Worm (Caenorhabditis elegans) whole organism, late embryonic: ENCODE results near the gene pwp-1.

Experiments
- C08G9.2 ChIP-seq: sonication (generic microtip); optimal IDR thresholded peaks from 2 replicates; lab custom pipeline; 2016; ENCODE audit warnings: mild to moderate bottlenecking, missing genetic modification characterization, moderate library complexity, missing compliant biosample characterization
- C38D4.7 ChIP-seq: fragments of 200-800 bp; sonication (Bioruptor generic); optimal IDR thresholded peaks from 2 replicates; lab custom pipeline; 2018; ENCODE audit warnings: mild to moderate bottlenecking, missing genetic modification characterization, moderate library complexity, missing compliant biosample characterization
- Y22D7AL.16 ChIP-seq: sonication (generic microtip); optimal IDR thresholded peaks from 2 replicates; lab custom pipeline; 2016; ENCODE audit warnings: missing genetic modification characterization, missing compliant biosample characterization
- ahr-1 ChIP-seq: sonication (generic microtip); optimal IDR thresholded peaks from 2 replicates; lab custom pipeline; 2016; ENCODE audit warnings: missing genetic modification characterization, missing compliant biosample characterization
- ama-1 ChIP-seq: fragments of 150-350 bp; optimal IDR thresholded peaks from 2 replicates; lab custom pipeline; 2014
- ceh-14 ChIP-seq: sonication (generic microtip); optimal IDR thresholded peaks from 2 replicates; lab custom pipeline; 2016; ENCODE audit warnings: missing genotype, missing genetic modification characterization, missing compliant biosample characterization
- ceh-18 ChIP-seq: sonication (generic microtip); optimal IDR thresholded peaks from 2 replicates; lab custom pipeline; 2016; ENCODE audit warnings: missing genetic modification characterization, missing compliant biosample characterization
- ceh-22 ChIP-seq: sonication (generic microtip); optimal IDR thresholded peaks from 2 replicates; lab custom pipeline; 2017; ENCODE audit warnings: missing biosample characterization, missing genetic modification characterization
- ceh-24 ChIP-seq: sonication (generic microtip); optimal IDR thresholded peaks from 2 replicates; lab custom pipeline; 2016; ENCODE audit warnings: mild to moderate bottlenecking, missing genetic modification characterization, missing compliant biosample characterization
- ceh-30 ChIP-seq: fragments of 150-350 bp; optimal IDR thresholded peaks from 2 replicates; lab custom pipeline; 2014; ENCODE audit warnings: missing biosample characterization, missing genetic modification characterization
- ceh-31 ChIP-seq: sonication (generic microtip); optimal IDR thresholded peaks from 2 replicates; lab custom pipeline; 2016; ENCODE audit warnings: missing genetic modification characterization, missing compliant biosample characterization
- ceh-34 ChIP-seq: sonication (generic microtip); optimal IDR thresholded peaks from 2 replicates; lab custom pipeline; 2016; ENCODE audit warnings: mild to moderate bottlenecking, missing genetic modification characterization, missing compliant biosample characterization
- ceh-48 ChIP-seq: sonication (generic microtip); optimal IDR thresholded peaks from 2 replicates; lab custom pipeline; 2016; ENCODE audit warnings: missing genetic modification characterization, inconsistent platforms, missing compliant biosample characterization
- ceh-6 ChIP-seq: fragments of 200-800 bp; sonication (Bioruptor generic); optimal IDR thresholded peaks from 2 replicates; lab custom pipeline; 2018; ENCODE audit warnings: mild to moderate bottlenecking, missing genetic modification characterization, missing compliant biosample characterization
- ceh-9 ChIP-seq: sonication (generic microtip); optimal IDR thresholded peaks from 2 replicates; lab custom pipeline; 2016; ENCODE audit warnings: mild to moderate bottlenecking, missing genetic modification characterization, inconsistent platforms, missing compliant biosample characterization
- che-1 ChIP-seq: sonication (generic microtip); optimal IDR thresholded peaks from 2 replicates; lab custom pipeline; 2016; ENCODE audit warnings: mild to moderate bottlenecking, missing genetic modification characterization, missing compliant biosample characterization
- dmd-4 ChIP-seq: sonication (generic microtip); optimal IDR thresholded peaks from 2 replicates; lab custom pipeline; 2016; ENCODE audit warnings: borderline replicate concordance, missing genetic modification characterization, missing compliant biosample characterization
- dve-1 ChIP-seq: sonication (generic microtip); optimal IDR thresholded peaks from 2 replicates; lab custom pipeline; 2017; ENCODE audit warnings: antibody characterized with exemption, mild to moderate bottlenecking, missing genetic modification characterization, missing compliant biosample characterization
- ets-4 ChIP-seq: sonication (generic microtip); optimal IDR thresholded peaks from 2 replicates; lab custom pipeline; 2016; ENCODE audit warnings: missing genetic modification characterization, missing compliant biosample characterization
- eyg-1 ChIP-seq: sonication (generic microtip); optimal IDR thresholded peaks from 2 replicates; lab custom pipeline; 2016; ENCODE audit warnings: missing genotype, missing genetic modification characterization, missing compliant biosample characterization
- fax-1 ChIP-seq: sonication (generic microtip); optimal IDR thresholded peaks from 2 replicates; lab custom pipeline; 2016; ENCODE audit warnings: missing genotype, missing genetic modification characterization, missing compliant biosample characterization
- fkh-10 ChIP-seq: fragments of 150-350 bp; optimal IDR thresholded peaks from 2 replicates; lab custom pipeline; 2014; ENCODE audit warnings: missing biosample characterization, missing genetic modification reagents, missing genetic modification characterization
- fkh-6 ChIP-seq: sonication (generic microtip); optimal IDR thresholded peaks from 2 replicates; lab custom pipeline; 2016; ENCODE audit warnings: missing genetic modification characterization, missing compliant biosample characterization
- gmeb-2 ChIP-seq: sonication (generic microtip); optimal IDR thresholded peaks from 2 replicates; lab custom pipeline; 2016; ENCODE audit warnings: missing genetic modification characterization, inconsistent platforms, missing compliant biosample characterization
- hlh-15 ChIP-seq: sonication (generic microtip); optimal IDR thresholded peaks from 2 replicates; lab custom pipeline; 2016; ENCODE audit warnings: missing genetic modification characterization, missing compliant biosample characterization
- hlh-30 ChIP-seq: sonication (generic microtip); optimal IDR thresholded peaks from 2 replicates; lab custom pipeline; 2017; ENCODE audit warnings: antibody characterized with exemption, missing genetic modification characterization, missing compliant biosample characterization; ENCODE audit not compliant: insufficient read depth
- hlh-8 ChIP-seq: sonication (generic microtip); optimal IDR thresholded peaks from 2 replicates; lab custom pipeline; 2016; ENCODE audit warnings: missing genotype, missing genetic modification characterization, missing compliant biosample characterization
- lim-6 ChIP-seq: sonication (generic microtip); optimal IDR thresholded peaks from 2 replicates; lab custom pipeline; 2016; ENCODE audit warnings: missing genetic modification characterization, missing compliant biosample characterization
- lin-11 ChIP-seq: fragments of 200-800 bp; sonication (Bioruptor generic); optimal IDR thresholded peaks from 2 replicates; lab custom pipeline; 2018; ENCODE audit warnings: mild to moderate bottlenecking, missing genetic modification characterization, missing compliant biosample characterization
- madf-2 ChIP-seq: sonication (generic microtip); optimal IDR thresholded peaks from 2 replicates; lab custom pipeline; 2017; ENCODE audit warnings: missing genetic modification characterization, missing compliant biosample characterization
- mec-3 ChIP-seq: sonication (generic microtip); optimal IDR thresholded peaks from 2 replicates; lab custom pipeline; 2016; ENCODE audit warnings: borderline replicate concordance, missing genetic modification characterization, missing compliant biosample characterization
- nfya-1 ChIP-seq: sonication (generic microtip); optimal IDR thresholded peaks from 2 replicates; lab custom pipeline; 2017; ENCODE audit warnings: missing genetic modification characterization, mild to moderate bottlenecking, missing compliant biosample characterization, antibody characterized with exemption, moderate library complexity
- nhr-11 ChIP-seq: fragments of 150-350 bp; optimal IDR thresholded peaks from 2 replicates; lab custom pipeline; 2014; ENCODE audit warnings: missing biosample characterization, missing genetic modification characterization
- npax-4 ChIP-seq: sonication (generic microtip); optimal IDR thresholded peaks from 2 replicates; lab custom pipeline; 2016; ENCODE audit warnings: missing genetic modification characterization, missing compliant biosample characterization
- odd-2 ChIP-seq: sonication (generic microtip); optimal IDR thresholded peaks from 2 replicates; lab custom pipeline; 2017; ENCODE audit warnings: antibody characterized with exemption, mild to moderate bottlenecking, missing genetic modification characterization, missing compliant biosample characterization
- pag-3 ChIP-seq: sonication (generic microtip); optimal IDR thresholded peaks from 2 replicates; lab custom pipeline; 2016; ENCODE audit warnings: missing compliant biosample characterization, missing genetic modification characterization, borderline replicate concordance
- pha-2 ChIP-seq: sonication (generic microtip); optimal IDR thresholded peaks from 2 replicates; lab custom pipeline; 2017; ENCODE audit warnings: mild to moderate bottlenecking, missing genetic modification characterization, missing compliant biosample characterization
- pha-4 ChIP-seq: fragments of 150-350 bp; optimal IDR thresholded peaks from 2 replicates; lab custom pipeline; 2018; ENCODE audit warnings: missing biosample characterization, missing genetic modification reagents, missing genetic modification characterization
- pqm-1 ChIP-seq: sonication (generic microtip); optimal IDR thresholded peaks from 2 replicates; lab custom pipeline; 2016; ENCODE audit warnings: missing genetic modification characterization, missing compliant biosample characterization
- sdc-2 ChIP-seq: sonication (generic microtip); optimal IDR thresholded peaks from 2 replicates; lab custom pipeline; 2016; ENCODE audit warnings: missing genotype, missing genetic modification characterization, missing compliant biosample characterization
- sox-4 ChIP-seq: sonication (generic microtip); optimal IDR thresholded peaks from 2 replicates; lab custom pipeline; 2017; ENCODE audit warnings: mild to moderate bottlenecking, missing genetic modification characterization, inconsistent platforms, missing compliant biosample characterization
- syd-9 ChIP-seq: sonication (generic microtip); optimal IDR thresholded peaks from 2 replicates; lab custom pipeline; 2016; ENCODE audit warnings: mild to moderate bottlenecking, missing genetic modification characterization, moderate library complexity, missing compliant biosample characterization
- tbx-2 ChIP-seq: sonication (generic microtip); optimal IDR thresholded peaks from 2 replicates; lab custom pipeline; 2016; ENCODE audit warnings: missing genetic modification characterization, missing compliant biosample characterization
- tbx-7 ChIP-seq: sonication (generic microtip); optimal IDR thresholded peaks from 2 replicates; lab custom pipeline; 2016; ENCODE audit warnings: missing genotype, missing genetic modification characterization, missing compliant biosample characterization
- ttx-3 ChIP-seq: sonication (generic microtip); optimal IDR thresholded peaks from 2 replicates; lab custom pipeline; 2016; ENCODE audit warnings: missing genetic modification reagents, missing genetic modification characterization, missing compliant biosample characterization
- unc-3 ChIP-seq, 2 experiments: fragments of 200-800 bp in 1 of 2; sonication (Bioruptor generic) in 1 of 2; sonication (generic microtip) in 1 of 2; conservative IDR thresholded peaks in 1 of 2; optimal IDR thresholded peaks in 1 of 2; 2 replicates each; pipeline versions ENCODE4 v1.3.6 to Lab custom; 2016 to 2022; ENCODE audit warnings: missing compliant biosample characterization in 2 of 2, missing genetic modification characterization in 2 of 2, missing genetic modification reagents in 1 of 2
- unc-55 ChIP-seq: sonication (generic microtip); optimal IDR thresholded peaks from 2 replicates; lab custom pipeline; 2017; ENCODE audit warnings: missing biosample characterization, missing genetic modification reagents, missing genetic modification characterization
- unc-86 ChIP-seq: sonication (generic microtip); optimal IDR thresholded peaks from 2 replicates; lab custom pipeline; 2016; ENCODE audit warnings: missing genetic modification characterization, missing compliant biosample characterization
- zip-5 ChIP-seq: sonication (generic microtip); optimal IDR thresholded peaks from 2 replicates; lab custom pipeline; 2016; ENCODE audit warnings: missing genetic modification characterization, missing compliant biosample characterization

The pwp-1 gene

DNA sequence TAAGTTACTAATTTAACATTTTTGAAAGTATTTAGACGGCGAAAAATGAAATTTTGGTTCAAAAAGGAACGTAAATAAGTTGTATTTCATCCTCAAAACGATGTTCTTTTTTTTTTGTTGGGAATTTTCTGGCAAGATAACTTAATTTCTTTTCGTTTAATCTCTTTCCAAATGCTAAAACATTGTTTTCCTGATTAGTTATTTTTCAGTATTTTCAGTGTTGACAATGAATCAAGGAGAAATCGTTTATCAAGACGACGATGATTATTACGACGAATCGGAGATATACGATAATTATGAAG, 4.4 kb upstream of the pwp-1 start, which contains the start of gene lin-54:
Gene lin-54 (plus strand): TSS at position 203 of the 302 bp plus-strand sequence.
- TF ChIP-seq nhr-11 (tag; lab: Kevin White, UChicago) (no peak), pqm-1 (no peak), odd-2 (tag; lab: Kevin White, UChicago) (no peak), unc-3 (GFP tag; conservative IDR thresholded peaks at IDR 0.05; lab: Robert Waterston, UW) (no peak), unc-3 (tag; optimal IDR thresholded peaks at IDR 0.05; lab: Kevin White, UChicago) (no peak), fkh-10 (GFP tag; lab: Kevin White, UChicago) (no peak), tbx-2 (tag; lab: Kevin White, UChicago) (no peak), ama-1 (lab: Kevin White, UChicago) (no peak), madf-2 (tag; lab: Kevin White, UChicago) (no peak), Y22D7AL.16 (tag; lab: Kevin White, UChicago) (no peak), fax-1 (tag; lab: Kevin White, UChicago) (no peak), dmd-4 (no peak)

DNA sequence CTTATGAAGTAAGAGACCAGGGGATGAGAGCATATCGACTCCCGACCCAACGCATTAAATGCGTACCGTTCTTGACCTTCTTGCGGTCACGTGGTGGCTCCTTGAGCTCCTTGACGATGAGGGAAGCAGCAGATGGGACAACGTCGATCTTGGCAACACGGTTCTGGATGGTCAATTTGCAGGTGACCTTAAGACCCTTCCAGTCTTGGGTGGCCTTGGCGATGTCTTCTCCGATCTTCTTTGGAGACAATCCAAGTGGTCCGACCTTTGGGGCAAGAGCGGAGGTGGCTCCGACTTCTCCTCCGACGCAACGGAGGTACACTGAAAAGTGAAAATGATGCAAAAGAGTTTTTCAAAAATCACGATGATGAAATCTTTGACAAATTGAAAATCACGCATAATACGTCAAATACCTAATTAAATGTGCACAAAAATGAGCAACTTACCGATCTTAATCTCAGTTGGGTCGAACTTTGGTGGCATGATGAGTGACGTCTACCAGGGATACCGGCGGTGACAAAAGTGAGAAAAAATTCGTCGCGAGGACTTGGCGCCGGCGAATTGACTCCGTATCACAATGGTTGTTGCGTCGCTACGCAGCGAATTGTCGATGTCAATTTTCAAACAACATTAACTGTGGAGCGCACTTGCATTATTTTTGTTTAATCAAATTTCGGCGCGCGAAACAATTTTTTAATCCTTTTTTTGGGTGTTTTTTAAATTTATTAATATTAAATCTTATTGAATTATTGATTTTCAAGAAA, 3.9 kb upstream of the pwp-1 start, which contains the start of gene rpl-12:
Gene rpl-12 (minus strand): TSS at position 574 of the 764 bp plus-strand sequence.
- TF ChIP-seq pha-2 (tag; lab: Kevin White, UChicago) (peak; percentile 62), lin-11 (peak; percentile 11), odd-2 (tag; lab: Kevin White, UChicago) (no peak), hlh-15 (tag; lab: Kevin White, UChicago) (no peak), fax-1 (tag; lab: Kevin White, UChicago) (peak; percentile 80), pha-4 (tag; lab: Kevin White, UChicago) (peak; percentile 33), fkh-6 (tag; lab: Kevin White, UChicago) (no peak), unc-86 (tag; lab: Kevin White, UChicago) (peak; percentile 82), ceh-30 (tag; lab: Kevin White, UChicago) (no peak), ceh-14 (tag; lab: Kevin White, UChicago) (peak; percentile 92), gmeb-2 (tag; lab: Kevin White, UChicago) (peak; percentile 9), dmd-4 (no peak), ceh-48 (peak; percentile 50), ama-1 (lab: Kevin White, UChicago) (no peak), fkh-10 (GFP tag; lab: Kevin White, UChicago) (peak; percentile 52), tbx-7 (tag; lab: Kevin White, UChicago) (no peak), npax-4 (no peak), ceh-34 (tag; lab: Kevin White, UChicago) (peak; percentile 98), dve-1 (tag; lab: Kevin White, UChicago) (peak; percentile 83), ttx-3 (peak; percentile 27), hlh-8 (tag; lab: Kevin White, UChicago) (peak; percentile 16), ceh-22 (tag; lab: Kevin White, UChicago) (no peak), ahr-1 (tag; lab: Kevin White, UChicago) (no peak), che-1 (no peak), syd-9 (tag; lab: Kevin White, UChicago) (peak; percentile 23), ets-4 (tag; lab: Kevin White, UChicago) (peak; percentile 63), nfya-1 (peak; percentile 92), C38D4.7 (GFP tag; lab: Kevin White, UChicago) (no peak), ceh-9 (tag; lab: Kevin White, UChicago) (no peak), unc-3 (GFP tag; conservative IDR thresholded peaks at IDR 0.05; lab: Robert Waterston, UW) (no peak), unc-3 (tag; optimal IDR thresholded peaks at IDR 0.05; lab: Kevin White, UChicago) (peak; percentile 70), pag-3 (tag; lab: Kevin White, UChicago) (no peak), unc-55 (GFP tag; lab: Kevin White, UChicago) (peak; percentile 79), sox-4 (no peak), ceh-24 (tag; lab: Kevin White, UChicago) (no peak), ceh-18 (peak; percentile 94), C08G9.2 (peak; percentile 30), zip-5 (tag; lab: Kevin White, UChicago) (no peak), mec-3 (no peak), sdc-2 (tag; lab: Kevin White, UChicago) (peak; percentile 3), eyg-1 (tag; lab: Kevin White, UChicago) (peak; percentile 4), hlh-30 (peak; percentile 66), lim-6 (tag; lab: Kevin White, UChicago) (peak; percentile 24), ceh-31 (tag; lab: Kevin White, UChicago) (peak; percentile 92), ceh-6 (no peak)
